Worm (Caenorhabditis elegans) whole organism, mixed stage, embryonic: ENCODE data around the gene puf-11.

Experiments
- ces-1 ChIP-seq: fragments of 150-350 bp; optimal IDR thresholded peaks from 2 replicates; lab custom pipeline; 2014; ENCODE audit warnings: missing biosample characterization, missing genetic modification reagents, missing genetic modification characterization
- lin-13 ChIP-seq: fragments of 150-350 bp; optimal IDR thresholded peaks from 2 replicates; lab custom pipeline; 2014; ENCODE audit warnings: missing biosample characterization, missing genetic modification characterization

DNA sequence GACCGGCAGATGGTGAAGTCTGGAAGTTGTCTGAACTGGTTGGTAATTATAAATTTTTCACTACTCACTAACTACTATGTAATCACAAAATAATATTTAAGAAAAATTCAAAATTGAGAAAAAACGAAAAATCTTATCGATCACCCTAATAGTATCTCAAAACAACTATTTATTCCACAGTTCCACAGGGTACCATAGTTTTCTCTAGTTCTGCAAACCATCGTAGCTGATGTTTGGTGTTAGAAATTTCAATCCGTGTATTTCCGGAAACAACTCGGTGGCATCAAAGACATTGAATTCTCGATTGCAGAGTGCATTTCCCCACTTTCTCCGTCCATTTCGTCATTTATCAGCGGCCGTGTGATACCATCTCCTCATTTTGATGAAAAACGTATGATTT, 20.2 kb downstream of the puf-11 start, which contains the start of gene Y73B6BL.31:
- TF ChIP-seq lin-13 (no peak), ces-1 (no peak)
